Fruit fly (Drosophila melanogaster) whole organism, embryonic: ENCODE data around the gene CG5510.

Source experiments
- BEAF-32 ChIP-seq: fragments of 200-800 bp; sonication (Bioruptor generic); optimal IDR thresholded peaks from 3 replicates; lab custom pipeline; 2017; ENCODE audit warnings: missing biosample characterization, missing genetic modification characterization, mild to moderate bottlenecking, moderate library complexity, missing genetic modification reagents
- CG10267 ChIP-seq: fragments of 200-800 bp; sonication (Bioruptor generic); optimal IDR thresholded peaks from 2 replicates; lab custom pipeline; 2018; ENCODE audit warnings: missing biosample characterization, mild to moderate bottlenecking, missing genetic modification characterization, moderate library complexity
- CG13287 ChIP-seq: fragments of 200-800 bp; sonication (Bioruptor generic); IDR thresholded peaks from 2 replicates; pipeline ENCODE4 v1.3.6; 2022; ENCODE audit warnings: missing biosample characterization, missing genetic modification characterization; ENCODE audit not compliant: partially characterized antibody
- CG14710 ChIP-seq: fragments of 200-800 bp; sonication (Bioruptor generic); optimal IDR thresholded peaks from 3 replicates; lab custom pipeline; 2019; ENCODE audit warnings: missing biosample characterization, mild to moderate bottlenecking, missing genetic modification characterization, moderate library complexity
- CG15514 ChIP-seq: fragments of 200-800 bp; sonication (Bioruptor generic); optimal IDR thresholded peaks from 3 replicates; lab custom pipeline; 2017; ENCODE audit warnings: missing biosample characterization, missing genetic modification characterization, mild to moderate bottlenecking, moderate library complexity, missing genetic modification reagents
- CG1603 ChIP-seq: fragments of 200-800 bp; sonication (Bioruptor generic); optimal IDR thresholded peaks from 2 replicates; lab custom pipeline; 2019; ENCODE audit warnings: missing biosample characterization, mild to moderate bottlenecking, missing genetic modification characterization, moderate library complexity
- CG18476 ChIP-seq: fragments of 200-800 bp; sonication (Bioruptor generic); optimal IDR thresholded peaks from 2 replicates; lab custom pipeline; 2016; ENCODE audit warnings: missing biosample characterization, mild to moderate bottlenecking, missing genetic modification characterization
- CG2116 ChIP-seq: fragments of 200-800 bp; sonication (Bioruptor generic); optimal IDR thresholded peaks from 3 replicates; lab custom pipeline; 2018; ENCODE audit warnings: missing biosample characterization, mild to moderate bottlenecking, missing genetic modification characterization
- CG2712 ChIP-seq: fragments of 200-800 bp; optimal IDR thresholded peaks from 3 replicates; lab custom pipeline; 2019; ENCODE audit warnings: missing biosample characterization, mild to moderate bottlenecking, missing genetic modification characterization, moderate library complexity
- CG31224 ChIP-seq: fragments of 200-800 bp; sonication (Bioruptor generic); IDR thresholded peaks from 2 replicates; pipeline ENCODE4 v1.3.6; 2022; ENCODE audit warnings: missing biosample characterization, missing genetic modification characterization
- CG3995 ChIP-seq: fragments of 200-800 bp; sonication (Bioruptor generic); optimal IDR thresholded peaks from 3 replicates; lab custom pipeline; 2016; ENCODE audit warnings: missing biosample characterization, missing genetic modification characterization
- CG4617 ChIP-seq: fragments of 200-800 bp; sonication (Bioruptor generic); optimal IDR thresholded peaks from 3 replicates; lab custom pipeline; 2016; ENCODE audit warnings: missing biosample characterization, missing genetic modification characterization, borderline replicate concordance
- CG4707 ChIP-seq: fragments of 200-800 bp; sonication (Bioruptor generic); optimal IDR thresholded peaks from 2 replicates; lab custom pipeline; 2018; ENCODE audit warnings: missing biosample characterization, mild to moderate bottlenecking, missing genetic modification characterization, moderate library complexity
- CG8359 ChIP-seq: fragments of 200-800 bp; sonication (Bioruptor generic); optimal IDR thresholded peaks from 2 replicates; lab custom pipeline; 2017; ENCODE audit warnings: missing biosample characterization, mild to moderate bottlenecking, missing genetic modification characterization, borderline replicate concordance
- CG9437 ChIP-seq: fragments of 200-800 bp; sonication (Bioruptor generic); optimal IDR thresholded peaks from 2 replicates; lab custom pipeline; 2018; ENCODE audit warnings: missing biosample characterization, mild to moderate bottlenecking, missing genetic modification characterization
- CG9797 ChIP-seq: fragments of 200-800 bp; sonication (Bioruptor generic); optimal IDR thresholded peaks from 3 replicates; lab custom pipeline; 2018; ENCODE audit warnings: missing biosample characterization, mild to moderate bottlenecking, missing genetic modification characterization
- Dll ChIP-seq: fragments of 200-800 bp; sonication (Bioruptor generic); IDR thresholded peaks from 4 replicates; pipeline ENCODE4 v1.3.6; 2022; ENCODE audit warnings: missing biosample characterization, missing genetic modification characterization; ENCODE audit not compliant: partially characterized antibody
- Dp ChIP-seq: fragments of 200-800 bp; sonication (Bioruptor generic); optimal IDR thresholded peaks from 2 replicates; lab custom pipeline; 2018; ENCODE audit warnings: missing biosample characterization, mild to moderate bottlenecking, missing genetic modification characterization, moderate library complexity
- E2f2 ChIP-seq: fragments of 200-800 bp; sonication (Bioruptor generic); IDR thresholded peaks from 2 replicates; pipeline ENCODE4 v1.3.6; 2022; ENCODE audit warnings: missing biosample characterization, missing genetic modification characterization
- Ets97D ChIP-seq: fragments of 200-800 bp; sonication (Bioruptor generic); optimal IDR thresholded peaks from 3 replicates; lab custom pipeline; 2016; ENCODE audit warnings: missing biosample characterization, missing genetic modification characterization
- MBD-R2 ChIP-seq: fragments of 200-800 bp; sonication (Bioruptor generic); IDR thresholded peaks from 2 replicates; pipeline ENCODE4 v1.3.6; 2022; ENCODE audit warnings: missing biosample characterization, missing genetic modification characterization
- MESR4 ChIP-seq: fragments of 200-800 bp; sonication (Bioruptor generic); optimal IDR thresholded peaks from 2 replicates; lab custom pipeline; 2018; ENCODE audit warnings: missing biosample characterization, mild to moderate bottlenecking, missing genetic modification characterization, moderate library complexity
- Scr ChIP-seq: fragments of 200-800 bp; sonication (Bioruptor generic); IDR thresholded peaks from 2 replicates; pipeline ENCODE4 v1.3.6; 2022; ENCODE audit warnings: missing biosample characterization, missing genetic modification characterization; ENCODE audit not compliant: partially characterized antibody
- Sin3A ChIP-seq: fragments of >200 bp; optimal IDR thresholded peaks from 2 replicates; lab custom pipeline; 2018
- Sry-β ChIP-seq: fragments of 200-800 bp; sonication (Bioruptor generic); optimal IDR thresholded peaks from 2 replicates; lab custom pipeline; 2018; ENCODE audit warnings: missing biosample characterization, mild to moderate bottlenecking, missing genetic modification characterization, moderate library complexity
- Sry-δ ChIP-seq: fragments of 200-800 bp; sonication (Bioruptor generic); optimal IDR thresholded peaks from 2 replicates; lab custom pipeline; 2016; ENCODE audit warnings: missing biosample characterization, missing genetic modification characterization
- Vsx1 ChIP-seq: fragments of 200-800 bp; sonication (Bioruptor generic); optimal IDR thresholded peaks from 2 replicates; lab custom pipeline; 2017; ENCODE audit warnings: missing biosample characterization, mild to moderate bottlenecking, missing genetic modification characterization, missing genetic modification reagents
- YL-1 ChIP-seq: fragments of 200-800 bp; sonication (Bioruptor generic); optimal IDR thresholded peaks from 3 replicates; lab custom pipeline; 2017; ENCODE audit warnings: missing biosample characterization, mild to moderate bottlenecking, missing genetic modification characterization
- amos ChIP-seq: fragments of 200-800 bp; sonication (Bioruptor generic); IDR thresholded peaks from 2 replicates; pipeline ENCODE4 v1.3.6; 2022; ENCODE audit warnings: missing biosample characterization, missing genetic modification characterization; ENCODE audit not compliant: partially characterized antibody
- bigmax ChIP-seq: fragments of 200-800 bp; sonication (Bioruptor generic); optimal IDR thresholded peaks from 2 replicates; lab custom pipeline; 2018; ENCODE audit warnings: missing biosample characterization, mild to moderate bottlenecking, missing genetic modification characterization
- crol ChIP-seq: fragments of 200-800 bp; sonication (Bioruptor generic); IDR thresholded peaks from 2 replicates; pipeline ENCODE4 v1.3.6; 2022; ENCODE audit warnings: missing biosample characterization, missing genetic modification characterization
- crp ChIP-seq, 2 experiments: fragments of 200-800 bp; sonication (Bioruptor generic); optimal IDR thresholded peaks; 2 replicates in 1 of 2; 3 replicates in 1 of 2; lab custom pipeline; 2017; ENCODE audit warnings: missing biosample characterization in 2 of 2, missing genetic modification characterization in 2 of 2, mild to moderate bottlenecking in 1 of 2, moderate library complexity in 1 of 2
- gfzf ChIP-seq: fragments of 200-800 bp; sonication (Bioruptor generic); optimal IDR thresholded peaks from 2 replicates; lab custom pipeline; 2016; ENCODE audit warnings: missing biosample characterization, mild to moderate bottlenecking, missing genetic modification characterization, moderate library complexity
- lbe ChIP-seq: fragments of 200-800 bp; sonication (Bioruptor generic); optimal IDR thresholded peaks from 2 replicates; lab custom pipeline; 2016; ENCODE audit warnings: missing biosample characterization, mild to moderate bottlenecking, missing genetic modification characterization
- phol ChIP-seq: fragments of 200-800 bp; sonication (Bioruptor generic); optimal IDR thresholded peaks from 3 replicates; lab custom pipeline; 2018; ENCODE audit warnings: missing biosample characterization, mild to moderate bottlenecking, missing genetic modification characterization, moderate library complexity
- pzg ChIP-seq: fragments of 200-800 bp; sonication (Bioruptor generic); optimal IDR thresholded peaks from 3 replicates; lab custom pipeline; 2018; ENCODE audit warnings: missing biosample characterization, mild to moderate bottlenecking, missing genetic modification characterization, moderate library complexity
- row ChIP-seq: fragments of 200-800 bp; sonication (Bioruptor generic); IDR thresholded peaks from 3 replicates; pipeline ENCODE4 v1.3.6; 2022; ENCODE audit warnings: missing biosample characterization, missing genetic modification characterization
- sd ChIP-seq: fragments of 200-800 bp; sonication (Bioruptor generic); optimal IDR thresholded peaks from 3 replicates; lab custom pipeline; 2018; ENCODE audit warnings: missing biosample characterization, mild to moderate bottlenecking, missing genetic modification characterization, moderate library complexity
- stwl ChIP-seq: fragments of 200-800 bp; sonication (Bioruptor generic); optimal IDR thresholded peaks from 3 replicates; lab custom pipeline; 2018; ENCODE audit warnings: missing biosample characterization, mild to moderate bottlenecking, missing genetic modification characterization, moderate library complexity
- tap ChIP-seq: fragments of 200-800 bp; optimal IDR thresholded peaks from 3 replicates; lab custom pipeline; 2019; ENCODE audit warnings: missing biosample characterization, mild to moderate bottlenecking, missing genetic modification characterization, moderate library complexity
- trem ChIP-seq: fragments of 200-800 bp; optimal IDR thresholded peaks from 3 replicates; lab custom pipeline; 2019; ENCODE audit warnings: missing biosample characterization, mild to moderate bottlenecking, missing genetic modification characterization, moderate library complexity
- twi ChIP-seq: fragments of 200-800 bp; optimal IDR thresholded peaks from 2 replicates; lab custom pipeline; 2019; ENCODE audit warnings: missing biosample characterization, mild to moderate bottlenecking, missing genetic modification characterization, moderate library complexity
- unc-4 ChIP-seq: fragments of 200-800 bp; sonication (Bioruptor generic); IDR thresholded peaks from 2 replicates; pipeline ENCODE4 v1.3.6; 2022; ENCODE audit warnings: missing biosample characterization, missing genetic modification characterization; ENCODE audit not compliant: partially characterized antibody
- wek ChIP-seq: fragments of 200-800 bp; sonication (Bioruptor generic); optimal IDR thresholded peaks from 3 replicates; lab custom pipeline; 2018; ENCODE audit warnings: missing biosample characterization, mild to moderate bottlenecking, missing genetic modification characterization, moderate library complexity

The CG5510 gene

dm6 chr3R:24186188-24186587, 16.8 kb upstream of the CG5510 start, which contains the start of gene mora:
Gene mora, plus strand, starts transcription at chr3R:24186359.
- no peak for TF ChIP-seq CG2712 (tag; lab: Kevin White, UChicago)
- TF ChIP-seq BEAF-32 (GFP tag; lab: Kevin White, UChicago) = peak; percentile 47
- peak; percentile 88 for TF ChIP-seq gfzf
- TF ChIP-seq MESR4 (GFP tag; lab: Kevin White, UChicago) = peak; percentile 78
- TF ChIP-seq sd (tag; lab: Kevin White, UChicago) = peak; percentile 48
- peak; percentile 13; the same call in 1 of the 2 replicates for TF ChIP-seq amos (GFP tag; lab: Robert Waterston, UW)
- TF ChIP-seq CG10267 (tag; lab: Kevin White, UChicago) = peak; percentile 22
- TF ChIP-seq Sry-β = no peak
- peak; percentile 16; the same call in 1 of the 2 replicates for TF ChIP-seq unc-4
- peak; percentile 22 for TF ChIP-seq CG9437 (GFP tag; lab: Kevin White, UChicago)
- TF ChIP-seq CG9797 (GFP tag; lab: Kevin White, UChicago) = peak; percentile 86
- TF ChIP-seq CG4617 (GFP tag; lab: Kevin White, UChicago) = peak; percentile 69
- no peak for TF ChIP-seq CG8359 (GFP tag; lab: Kevin White, UChicago)
- TF ChIP-seq Dp (GFP tag; lab: Kevin White, UChicago) = peak; percentile 93
- peak; percentile 6 for TF ChIP-seq CG15514
- TF ChIP-seq MBD-R2 (GFP tag; lab: Robert Waterston, UW) = peak; percentile 36; the same call in 1 of the 2 replicates
- peak; percentile 39 for TF ChIP-seq stwl (tag; lab: Kevin White, UChicago)
- TF ChIP-seq CG2116 = peak; percentile 50
- TF ChIP-seq CG1603 (tag; lab: Kevin White, UChicago) = peak; percentile 59
- TF ChIP-seq Dll (GFP tag; lab: Robert Waterston, UW) = 0 out of 4 replicates have a peak, but pooled peaks have one; percentile 29
- TF ChIP-seq tap (tag; lab: Kevin White, UChicago) = no peak
- 0 out of 2 replicates have a peak, but pooled peaks have one; percentile 32 for TF ChIP-seq crol
- peak; percentile 72 for TF ChIP-seq YL-1 (GFP tag; lab: Kevin White, UChicago)
- no peak for TF ChIP-seq lbe (GFP tag; lab: Kevin White, UChicago)
- TF ChIP-seq CG4707 (GFP tag; lab: Kevin White, UChicago) = no peak
- TF ChIP-seq Sry-δ (GFP tag; lab: Kevin White, UChicago) = peak; percentile 12
- TF ChIP-seq CG13287 = peak; percentile 49
- TF ChIP-seq CG18476 (GFP tag; lab: Kevin White, UChicago) = no peak
- TF ChIP-seq twi (tag; lab: Kevin White, UChicago) = peak; percentile 80
- TF ChIP-seq CG31224 (GFP tag; lab: Robert Waterston, UW) = no peak
- TF ChIP-seq wek = peak; percentile 11
- TF ChIP-seq crp (GFP tag; optimal IDR thresholded peaks at IDR 0.05; lab: Kevin White, UChicago) = peak in 1 of 2 experiments; percentile 69
- no peak for TF ChIP-seq Vsx1 (GFP tag; lab: Kevin White, UChicago)
- peak; percentile 38 for TF ChIP-seq CG3995 (GFP tag; lab: Kevin White, UChicago)
- peak; percentile 13 for TF ChIP-seq bigmax
- TF ChIP-seq pzg = peak; percentile 65
- TF ChIP-seq E2f2 (GFP tag; lab: Robert Waterston, UW) = peak; percentile 95
- peak; percentile 15 for TF ChIP-seq phol (tag; lab: Kevin White, UChicago)
- peak; percentile 11; the same call in 1 of the 3 replicates for TF ChIP-seq row (GFP tag; lab: Robert Waterston, UW)
- peak; percentile 26 for TF ChIP-seq trem (tag; lab: Kevin White, UChicago)
- peak; percentile 40 for TF ChIP-seq Sin3A (lab: Kevin White, UChicago)
- TF ChIP-seq Scr (GFP tag; lab: Robert Waterston, UW) = 0 out of 2 replicates have a peak, but pooled peaks have one; percentile 28
- peak; percentile 40 for TF ChIP-seq CG14710 (tag; lab: Kevin White, UChicago)
- TF ChIP-seq Ets97D (GFP tag; lab: Kevin White, UChicago) = peak; percentile 17
